Worm (Caenorhabditis elegans) whole organism, L1 larva: ENCODE measurements around the gene fbxa-171.

ENCODE experiments used
- ama-1 ChIP-seq: fragments of 150-350 bp; optimal IDR thresholded peaks from 2 replicates; lab custom pipeline; 2014
- ces-1 ChIP-seq: fragments of 150-350 bp; optimal IDR thresholded peaks from 2 replicates; lab custom pipeline; 2014; ENCODE audit warnings: missing biosample characterization, missing genetic modification reagents, missing genetic modification characterization
- elt-2 ChIP-seq: sonication (generic microtip); optimal IDR thresholded peaks from 2 replicates; lab custom pipeline; 2016; ENCODE audit warnings: missing genetic modification characterization, mild to moderate bottlenecking, inconsistent platforms, missing compliant biosample characterization, missing genetic modification reagents
- hlh-4 ChIP-seq: sonication (generic microtip); optimal IDR thresholded peaks from 2 replicates; lab custom pipeline; 2016; ENCODE audit warnings: mild to moderate bottlenecking, missing genetic modification characterization, missing compliant biosample characterization
- mdl-1 ChIP-seq, 2 experiments: fragments of 150-350 bp; optimal IDR thresholded peaks; 2 replicates each; lab custom pipeline; 2014 to 2017; ENCODE audit warnings: missing biosample characterization in 2 of 2, missing genetic modification characterization in 2 of 2, inconsistent platforms in 1 of 2
- nhr-11 ChIP-seq: fragments of 150-350 bp; optimal IDR thresholded peaks from 2 replicates; lab custom pipeline; 2014; ENCODE audit warnings: missing biosample characterization, missing genetic modification characterization
- pax-3 ChIP-seq: fragments of 200-800 bp; sonication (Bioruptor generic); optimal IDR thresholded peaks from 2 replicates; lab custom pipeline; 2018; ENCODE audit warnings: mild to moderate bottlenecking, missing genetic modification characterization, moderate library complexity, missing compliant biosample characterization
- rnt-1 ChIP-seq: sonication (generic microtip); optimal IDR thresholded peaks from 2 replicates; lab custom pipeline; 2016; ENCODE audit warnings: mild to moderate bottlenecking, missing genetic modification characterization, moderate library complexity, missing compliant biosample characterization
- unc-130 ChIP-seq: fragments of 150-350 bp; optimal IDR thresholded peaks from 2 replicates; lab custom pipeline; 2017; ENCODE audit warnings: missing biosample characterization, missing genetic modification characterization, inconsistent platforms
- ztf-11 ChIP-seq, 2 experiments: sonication (generic microtip); optimal IDR thresholded peaks; 2 replicates each; lab custom pipeline; 2016 to 2017; ENCODE audit warnings: missing genetic modification characterization in 2 of 2, missing biosample characterization in 1 of 2, missing compliant biosample characterization in 1 of 2

DNA sequence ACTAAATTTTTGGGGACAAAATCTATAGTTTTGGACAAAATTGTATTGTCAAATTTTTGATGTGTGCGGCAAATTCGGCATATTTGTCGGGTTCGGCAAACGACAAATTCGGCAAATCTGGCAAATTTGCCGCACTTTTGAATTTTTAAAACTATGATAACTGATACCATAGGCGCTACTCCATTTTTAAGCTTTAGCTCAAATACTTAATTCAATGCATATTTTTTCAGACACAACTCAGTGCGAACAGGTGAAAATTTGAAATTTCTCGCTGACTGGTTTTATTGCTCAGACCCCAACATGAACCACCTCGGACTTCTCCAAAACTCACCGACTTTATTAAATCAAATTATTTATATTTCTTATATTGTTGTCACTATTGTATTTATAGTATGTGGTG lies 25.5 kb downstream of the fbxa-171 start, which contains the start of gene srz-25:
- TF ChIP-seq ztf-11 (tag; optimal IDR thresholded peaks at IDR 0.05; lab: Kevin White, UChicago), result no peak
- no peak for TF ChIP-seq ama-1
- TF ChIP-seq hlh-4, result no peak
- no peak for TF ChIP-seq rnt-1 (tag; lab: Kevin White, UChicago)
- no peak for TF ChIP-seq ces-1 (GFP tag; lab: Kevin White, UChicago)
- no peak for TF ChIP-seq mdl-1 (tag; optimal IDR thresholded peaks at IDR 0.05; lab: Kevin White, UChicago)
- no peak for TF ChIP-seq pax-3
- TF ChIP-seq elt-2 (tag; lab: Kevin White, UChicago), result no peak
- TF ChIP-seq unc-130 (tag; lab: Kevin White, UChicago), result no peak
- TF ChIP-seq nhr-11 (tag; lab: Kevin White, UChicago), result no peak
